Worm (Caenorhabditis elegans): ENCODE results near the gene C43D7.4.
"Not testable (repeated sequence)": the region's sequence is repeated elsewhere in the genome, so short reads cannot be mapped to it uniquely, and the experiment has no call there.

Gene C43D7.4

ce11 chrV:19317058-19317457 is 5.2 kb downstream of the C43D7.4 start, which contains the start of gene srh-208:
Gene srh-208 (plus strand): TSS chrV:19317358.
- not testable (repeated sequence) for TF ChIP-seq him-1, dao-5, W03F9.2 (tag; optimal IDR thresholded peaks at IDR 0.05)

ce11 chrV:19312975-19313374 is 9.3 kb downstream of the C43D7.4 start, which contains the start of gene fbxb-64:
Gene fbxb-64 (plus strand): TSS chrV:19313275.
- TF ChIP-seq dao-5 (tag; optimal IDR thresholded peaks at IDR 0.05): no peak
- no peak for TF ChIP-seq him-1 (tag; optimal IDR thresholded peaks at IDR 0.05)
- TF ChIP-seq W03F9.2 (tag; optimal IDR thresholded peaks at IDR 0.05): no peak

ce11 chrV:19311391-19311790 is 10.9 kb downstream of the C43D7.4 start, which contains the start of gene C43D7.8:
Gene C43D7.8 (minus strand): TSS chrV:19311491.
- no peak for TF ChIP-seq W03F9.2 (tag; optimal IDR thresholded peaks at IDR 0.05)

ce11 chrV:19309591-19309990 is 12.7 kb downstream of the C43D7.4 start, which contains the start of gene F55C9.11:
Gene F55C9.11 (minus strand): TSS chrV:19309691.
- TF ChIP-seq dao-5 (tag; optimal IDR thresholded peaks at IDR 0.05) (no peak), him-1 (tag; optimal IDR thresholded peaks at IDR 0.05) (no peak), W03F9.2 (tag; optimal IDR thresholded peaks at IDR 0.05) (no peak)

ce11 chrV:19308137-19308536 is 14.2 kb downstream of the C43D7.4 start:
- TF ChIP-seq W03F9.2 (tag; optimal IDR thresholded peaks at IDR 0.05) (no peak), dao-5 (tag; optimal IDR thresholded peaks at IDR 0.05) (no peak), him-1 (tag; optimal IDR thresholded peaks at IDR 0.05) (no peak)

- TF ChIP-seq him-1 (tag; optimal IDR thresholded peaks at IDR 0.05): no peak
- no peak for TF ChIP-seq dao-5 (tag; optimal IDR thresholded peaks at IDR 0.05)
- TF ChIP-seq W03F9.2 (tag; optimal IDR thresholded peaks at IDR 0.05): no peak
Observed at ce11 chrV:19306906-19307305, 15.4 kb downstream of the C43D7.4 start, which contains the start of gene F55C9.15. Gene F55C9.15 (minus strand): TSS chrV:19307006.

- no peak for TF ChIP-seq W03F9.2 (tag; optimal IDR thresholded peaks at IDR 0.05)
- TF ChIP-seq him-1 (tag; optimal IDR thresholded peaks at IDR 0.05): no peak
- no peak for TF ChIP-seq dao-5 (tag; optimal IDR thresholded peaks at IDR 0.05)
Observed at ce11 chrV:19303589-19304174, 18.6 kb downstream of the C43D7.4 start, which contains the start of the genes fbxb-63 and fbxb-61. Gene fbxb-63 (minus strand): TSS chrV:19303730. Gene fbxb-61 (plus strand): TSS chrV:19304124.

ce11 chrV:19301934-19302333 is 20.4 kb downstream of the C43D7.4 start, which contains the start of gene fbxb-62:
Gene fbxb-62 (minus strand): TSS chrV:19302034.
- TF ChIP-seq dao-5 (tag; optimal IDR thresholded peaks at IDR 0.05): no peak
- no peak for TF ChIP-seq W03F9.2 (tag; optimal IDR thresholded peaks at IDR 0.05)
- TF ChIP-seq him-1 (tag; optimal IDR thresholded peaks at IDR 0.05): no peak

- no peak for TF ChIP-seq him-1 (tag; optimal IDR thresholded peaks at IDR 0.05)
- TF ChIP-seq dao-5 (tag; optimal IDR thresholded peaks at IDR 0.05): no peak
- TF ChIP-seq W03F9.2 (tag; optimal IDR thresholded peaks at IDR 0.05): no peak
Observed at ce11 chrV:19299262-19299661, 23.0 kb downstream of the C43D7.4 start, which contains the start of gene F55C9.14. Gene F55C9.14 (plus strand): TSS chrV:19299562.

- no peak for TF ChIP-seq W03F9.2 (tag; optimal IDR thresholded peaks at IDR 0.05)
- no peak for TF ChIP-seq him-1 (tag; optimal IDR thresholded peaks at IDR 0.05)
- TF ChIP-seq dao-5 (tag; optimal IDR thresholded peaks at IDR 0.05): no peak
Observed at ce11 chrV:19297510-19297909, 24.8 kb downstream of the C43D7.4 start, which contains the start of gene fbxb-60. Gene fbxb-60 (plus strand): TSS chrV:19297810.

ce11 chrV:19296723-19297122 is 25.6 kb downstream of the C43D7.4 start, which contains the start of gene F55C9.6:
Gene F55C9.6 (minus strand): TSS chrV:19296823.
- TF ChIP-seq him-1 (tag; optimal IDR thresholded peaks at IDR 0.05) (no peak), dao-5 (tag; optimal IDR thresholded peaks at IDR 0.05) (no peak), W03F9.2 (tag; optimal IDR thresholded peaks at IDR 0.05) (no peak)

- TF ChIP-seq dao-5 (tag; optimal IDR thresholded peaks at IDR 0.05) (no peak), W03F9.2 (tag; optimal IDR thresholded peaks at IDR 0.05) (no peak), him-1 (tag; optimal IDR thresholded peaks at IDR 0.05) (no peak)
Observed at ce11 chrV:19293025-19293424, 29.3 kb downstream of the C43D7.4 start, which contains the start of gene F55C9.5. Gene F55C9.5 (minus strand): TSS chrV:19293125.

ce11 chrV:19288073-19288805 is 34.0 kb downstream of the C43D7.4 start, which contains the start of the genes F55C9.3 and fbxb-57:
Gene F55C9.3 (minus strand): TSS chrV:19288173.
Gene fbxb-57 (plus strand): TSS chrV:19288755.
- no peak for TF ChIP-seq him-1 (tag; optimal IDR thresholded peaks at IDR 0.05)
- no peak for TF ChIP-seq W03F9.2 (tag; optimal IDR thresholded peaks at IDR 0.05)
- TF ChIP-seq dao-5 (tag; optimal IDR thresholded peaks at IDR 0.05): no peak

- TF ChIP-seq W03F9.2 (tag; optimal IDR thresholded peaks at IDR 0.05): no peak
- TF ChIP-seq dao-5 (tag; optimal IDR thresholded peaks at IDR 0.05): no peak
- TF ChIP-seq him-1 (tag; optimal IDR thresholded peaks at IDR 0.05): no peak
Observed at ce11 chrV:19285921-19286320, 36.4 kb downstream of the C43D7.4 start.

All from whole organism, L4/young adult.